Worm (Caenorhabditis elegans) whole organism, late embryonic: ENCODE data around the gene pqn-48.

Source experiments
- F13H6.1 ChIP-seq: sonication (generic microtip); optimal IDR thresholded peaks from 2 replicates; lab custom pipeline; 2016; ENCODE audit warnings: missing genetic modification characterization, missing compliant biosample characterization
- K02D7.2 ChIP-seq: sonication (generic microtip); optimal IDR thresholded peaks from 2 replicates; lab custom pipeline; 2017; ENCODE audit warnings: mild to moderate bottlenecking, missing genetic modification characterization, missing compliant biosample characterization
- T23F11.4 ChIP-seq: fragments of 200-800 bp; sonication (Bioruptor generic); optimal IDR thresholded peaks from 2 replicates; lab custom pipeline; 2018; ENCODE audit warnings: mild to moderate bottlenecking, missing genetic modification characterization, missing compliant biosample characterization
- Y22D7AL.16 ChIP-seq: sonication (generic microtip); optimal IDR thresholded peaks from 2 replicates; lab custom pipeline; 2016; ENCODE audit warnings: missing genetic modification characterization, missing compliant biosample characterization
- ahr-1 ChIP-seq: sonication (generic microtip); optimal IDR thresholded peaks from 2 replicates; lab custom pipeline; 2016; ENCODE audit warnings: missing genetic modification characterization, missing compliant biosample characterization
- ama-1 ChIP-seq: fragments of 150-350 bp; optimal IDR thresholded peaks from 2 replicates; lab custom pipeline; 2014
- ceh-14 ChIP-seq: sonication (generic microtip); optimal IDR thresholded peaks from 2 replicates; lab custom pipeline; 2016; ENCODE audit warnings: missing genotype, missing genetic modification characterization, missing compliant biosample characterization
- ceh-18 ChIP-seq: sonication (generic microtip); optimal IDR thresholded peaks from 2 replicates; lab custom pipeline; 2016; ENCODE audit warnings: missing genetic modification characterization, missing compliant biosample characterization
- ceh-19 ChIP-seq: fragments of 200-800 bp; sonication (Bioruptor generic); optimal IDR thresholded peaks from 2 replicates; lab custom pipeline; 2018; ENCODE audit warnings: mild to moderate bottlenecking, missing genetic modification characterization, missing compliant biosample characterization
- ceh-2 ChIP-seq: sonication (generic microtip); optimal IDR thresholded peaks from 2 replicates; lab custom pipeline; 2016; ENCODE audit warnings: missing genotype, missing genetic modification characterization, missing compliant biosample characterization
- ceh-31 ChIP-seq: sonication (generic microtip); optimal IDR thresholded peaks from 2 replicates; lab custom pipeline; 2016; ENCODE audit warnings: missing genetic modification characterization, missing compliant biosample characterization
- ceh-34 ChIP-seq: sonication (generic microtip); optimal IDR thresholded peaks from 2 replicates; lab custom pipeline; 2016; ENCODE audit warnings: mild to moderate bottlenecking, missing genetic modification characterization, missing compliant biosample characterization
- ceh-45 ChIP-seq: fragments of 200-800 bp; sonication (Bioruptor generic); IDR thresholded peaks from 2 replicates; pipeline ENCODE4 v1.3.6; 2022; ENCODE audit warnings: missing genetic modification reagents, missing genetic modification characterization, missing compliant biosample characterization
- ceh-48 ChIP-seq: sonication (generic microtip); optimal IDR thresholded peaks from 2 replicates; lab custom pipeline; 2016; ENCODE audit warnings: missing genetic modification characterization, inconsistent platforms, missing compliant biosample characterization
- elt-2 ChIP-seq: sonication (generic microtip); optimal IDR thresholded peaks from 2 replicates; lab custom pipeline; 2016; ENCODE audit warnings: missing genetic modification reagents, missing genetic modification characterization, missing compliant biosample characterization
- elt-4 ChIP-seq: sonication (generic microtip); optimal IDR thresholded peaks from 2 replicates; lab custom pipeline; 2016; ENCODE audit warnings: missing genetic modification characterization, missing compliant biosample characterization
- ets-4 ChIP-seq: sonication (generic microtip); optimal IDR thresholded peaks from 2 replicates; lab custom pipeline; 2016; ENCODE audit warnings: missing genetic modification characterization, missing compliant biosample characterization
- fax-1 ChIP-seq: sonication (generic microtip); optimal IDR thresholded peaks from 2 replicates; lab custom pipeline; 2016; ENCODE audit warnings: missing genotype, missing genetic modification characterization, missing compliant biosample characterization
- fkh-6 ChIP-seq: sonication (generic microtip); optimal IDR thresholded peaks from 2 replicates; lab custom pipeline; 2016; ENCODE audit warnings: missing genetic modification characterization, missing compliant biosample characterization
- hlh-15 ChIP-seq: sonication (generic microtip); optimal IDR thresholded peaks from 2 replicates; lab custom pipeline; 2016; ENCODE audit warnings: missing genetic modification characterization, missing compliant biosample characterization
- hlh-30 ChIP-seq: sonication (generic microtip); optimal IDR thresholded peaks from 2 replicates; lab custom pipeline; 2017; ENCODE audit warnings: antibody characterized with exemption, missing genetic modification characterization, missing compliant biosample characterization; ENCODE audit not compliant: insufficient read depth
- hlh-6 ChIP-seq: sonication (generic microtip); optimal IDR thresholded peaks from 2 replicates; lab custom pipeline; 2016; ENCODE audit warnings: missing genotype, missing genetic modification characterization, missing compliant biosample characterization
- lin-11 ChIP-seq: fragments of 200-800 bp; sonication (Bioruptor generic); optimal IDR thresholded peaks from 2 replicates; lab custom pipeline; 2018; ENCODE audit warnings: mild to moderate bottlenecking, missing genetic modification characterization, missing compliant biosample characterization
- madf-2 ChIP-seq: sonication (generic microtip); optimal IDR thresholded peaks from 2 replicates; lab custom pipeline; 2017; ENCODE audit warnings: missing genetic modification characterization, missing compliant biosample characterization
- nfya-1 ChIP-seq: sonication (generic microtip); optimal IDR thresholded peaks from 2 replicates; lab custom pipeline; 2017; ENCODE audit warnings: missing genetic modification characterization, mild to moderate bottlenecking, missing compliant biosample characterization, antibody characterized with exemption, moderate library complexity
- nhr-11 ChIP-seq: fragments of 150-350 bp; optimal IDR thresholded peaks from 2 replicates; lab custom pipeline; 2014; ENCODE audit warnings: missing biosample characterization, missing genetic modification characterization
- odd-2 ChIP-seq: sonication (generic microtip); optimal IDR thresholded peaks from 2 replicates; lab custom pipeline; 2017; ENCODE audit warnings: antibody characterized with exemption, mild to moderate bottlenecking, missing genetic modification characterization, missing compliant biosample characterization
- pag-3 ChIP-seq: sonication (generic microtip); optimal IDR thresholded peaks from 2 replicates; lab custom pipeline; 2016; ENCODE audit warnings: missing compliant biosample characterization, missing genetic modification characterization, borderline replicate concordance
- pax-1 ChIP-seq: fragments of 150-350 bp; optimal IDR thresholded peaks from 2 replicates; lab custom pipeline; 2014; ENCODE audit warnings: missing biosample characterization, missing genetic modification characterization
- pha-2 ChIP-seq: sonication (generic microtip); optimal IDR thresholded peaks from 2 replicates; lab custom pipeline; 2017; ENCODE audit warnings: mild to moderate bottlenecking, missing genetic modification characterization, missing compliant biosample characterization
- pros-1 ChIP-seq: fragments of 150-350 bp; optimal IDR thresholded peaks from 2 replicates; lab custom pipeline; 2014; ENCODE audit warnings: missing biosample characterization, missing genetic modification reagents, missing genetic modification characterization
- ref-2 ChIP-seq: sonication (generic microtip); optimal IDR thresholded peaks from 2 replicates; lab custom pipeline; 2016; ENCODE audit warnings: missing genetic modification characterization, missing compliant biosample characterization
- sox-2 ChIP-seq: fragments of 200-800 bp; sonication (Bioruptor generic); IDR thresholded peaks from 2 replicates; pipeline ENCODE4 v1.3.6; 2022; ENCODE audit warnings: missing genetic modification reagents, missing genetic modification characterization, missing compliant biosample characterization
- syd-9 ChIP-seq: sonication (generic microtip); optimal IDR thresholded peaks from 2 replicates; lab custom pipeline; 2016; ENCODE audit warnings: mild to moderate bottlenecking, missing genetic modification characterization, moderate library complexity, missing compliant biosample characterization
- tbx-2 ChIP-seq: sonication (generic microtip); optimal IDR thresholded peaks from 2 replicates; lab custom pipeline; 2016; ENCODE audit warnings: missing genetic modification characterization, missing compliant biosample characterization
- tbx-7 ChIP-seq: sonication (generic microtip); optimal IDR thresholded peaks from 2 replicates; lab custom pipeline; 2016; ENCODE audit warnings: missing genotype, missing genetic modification characterization, missing compliant biosample characterization
- unc-42 ChIP-seq: sonication (generic microtip); optimal IDR thresholded peaks from 2 replicates; lab custom pipeline; 2016; ENCODE audit warnings: missing genotype, missing genetic modification characterization, missing compliant biosample characterization
- unc-86 ChIP-seq: sonication (generic microtip); optimal IDR thresholded peaks from 2 replicates; lab custom pipeline; 2016; ENCODE audit warnings: missing genetic modification characterization, missing compliant biosample characterization

pqn-48 gene

ce11 chrII:4040066-4040465 is 1.4 kb downstream of the pqn-48 start:
- TF ChIP-seq ets-4 (tag; lab: Kevin White, UChicago) (no peak), sox-2 (GFP tag; lab: Robert Waterston, UW) (no peak), madf-2 (tag; lab: Kevin White, UChicago) (no peak), elt-4 (tag; lab: Kevin White, UChicago) (no peak), pag-3 (no peak), fkh-6 (tag; lab: Kevin White, UChicago) (no peak), K02D7.2 (tag; lab: Kevin White, UChicago) (no peak), ceh-45 (GFP tag; lab: Robert Waterston, UW) (no peak), hlh-15 (tag; lab: Kevin White, UChicago) (no peak), ama-1 (lab: Kevin White, UChicago) (no peak), odd-2 (tag; lab: Kevin White, UChicago) (no peak), ceh-2 (tag; lab: Kevin White, UChicago) (no peak), lin-11 (tag; lab: Kevin White, UChicago) (no peak), pax-1 (tag; lab: Kevin White, UChicago) (no peak), fax-1 (no peak), syd-9 (no peak), Y22D7AL.16 (tag; lab: Kevin White, UChicago) (no peak), ceh-48 (tag; lab: Kevin White, UChicago) (no peak)

ce11 chrII:4042696-4043095 is 4.0 kb downstream of the pqn-48 start:
- TF ChIP-seq tbx-7 (tag; lab: Kevin White, UChicago) (no peak), elt-2 (tag; lab: Kevin White, UChicago) (no peak), hlh-6 (tag; lab: Kevin White, UChicago) (no peak), madf-2 (tag; lab: Kevin White, UChicago) (no peak), T23F11.4 (GFP tag; lab: Kevin White, UChicago) (no peak), pha-2 (tag; lab: Kevin White, UChicago) (no peak), ceh-45 (GFP tag; lab: Robert Waterston, UW) (no peak), F13H6.1 (no peak), pros-1 (tag; lab: Kevin White, UChicago) (no peak), fax-1 (no peak), ama-1 (lab: Kevin White, UChicago) (no peak), ahr-1 (tag; lab: Kevin White, UChicago) (no peak), nhr-11 (tag; lab: Kevin White, UChicago) (no peak), ceh-31 (tag; lab: Kevin White, UChicago) (no peak)
- TF ChIP-seq, all 69 proteins: peak for 0

ce11 chrII:4044349-4044748 is 5.7 kb downstream of the pqn-48 start, which contains the start of gene rpn-11:
Gene rpn-11 (minus strand): TSS chrII:4044546.
- peak; percentile 39 for TF ChIP-seq pax-1 (tag; lab: Kevin White, UChicago)
- TF ChIP-seq hlh-30 (tag; lab: Kevin White, UChicago), result peak; percentile 2
- peak; percentile 37 for TF ChIP-seq unc-86 (tag; lab: Kevin White, UChicago)
- TF ChIP-seq F13H6.1, result no peak
- no peak for TF ChIP-seq pros-1 (tag; lab: Kevin White, UChicago)
- peak; percentile 71 for TF ChIP-seq nfya-1
- TF ChIP-seq ceh-19 (GFP tag; lab: Kevin White, UChicago), result no peak
- peak; percentile 9 for TF ChIP-seq unc-42 (tag; lab: Kevin White, UChicago)
- no peak for TF ChIP-seq ceh-45 (GFP tag; lab: Robert Waterston, UW)
- TF ChIP-seq ceh-14 (tag; lab: Kevin White, UChicago), result peak; percentile 25
- TF ChIP-seq ceh-48 (tag; lab: Kevin White, UChicago), result peak; percentile 18
- TF ChIP-seq ceh-31 (tag; lab: Kevin White, UChicago), result peak; percentile 44
- peak; percentile 29 for TF ChIP-seq tbx-2 (tag; lab: Kevin White, UChicago)
- peak; percentile 44 for TF ChIP-seq elt-2 (tag; lab: Kevin White, UChicago)
- no peak for TF ChIP-seq madf-2 (tag; lab: Kevin White, UChicago)
- peak; percentile 54 for TF ChIP-seq ref-2 (tag; lab: Kevin White, UChicago)
- TF ChIP-seq ceh-34 (tag; lab: Kevin White, UChicago), result peak; percentile 36
- TF ChIP-seq ceh-18 (tag; lab: Kevin White, UChicago), result peak; percentile 36
- TF ChIP-seq, all 69 proteins: peak for 13
